Worm (Caenorhabditis elegans): Measurements from ENCODE around the gene fbxa-54.

DNA sequence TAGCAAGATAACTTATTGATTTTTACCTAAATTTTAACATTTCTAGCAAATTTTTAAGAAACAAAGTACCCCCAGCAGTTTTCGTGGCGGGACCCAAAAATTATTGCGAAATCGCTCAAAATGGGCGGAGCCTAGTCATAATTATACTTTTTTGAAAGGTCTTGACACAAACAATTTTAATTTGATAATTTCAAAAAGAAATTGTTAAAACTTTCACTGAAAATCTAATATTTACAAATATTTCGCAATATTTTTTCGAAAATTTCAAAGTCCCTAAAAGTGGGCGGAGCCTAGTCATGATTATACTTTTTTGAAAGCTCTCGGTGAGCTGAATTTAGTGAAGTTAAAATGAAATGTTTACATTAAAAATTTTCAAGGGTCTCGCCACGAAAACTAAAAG lies 48.3 kb downstream of the fbxa-54 start:
- TF ChIP-seq unc-86 (tag; optimal IDR thresholded peaks at IDR 0.05) (no peak), ref-2 (tag; optimal IDR thresholded peaks at IDR 0.05) (no peak), nfya-1 (tag; optimal IDR thresholded peaks at IDR 0.05) (no peak), rnt-1 (tag; optimal IDR thresholded peaks at IDR 0.05) (no peak), ttx-3 (tag; optimal IDR thresholded peaks at IDR 0.05) (no peak), lim-6 (tag; optimal IDR thresholded peaks at IDR 0.05) (no peak), ceh-34 (tag; optimal IDR thresholded peaks at IDR 0.05) (no peak), ama-1 (optimal IDR thresholded peaks at IDR 0.05) (no peak), ets-4 (tag; optimal IDR thresholded peaks at IDR 0.05) (no peak), C38D4.7 (GFP tag; optimal IDR thresholded peaks at IDR 0.05) (no peak), pqm-1 (tag; optimal IDR thresholded peaks at IDR 0.05) (no peak), lin-11 (tag; optimal IDR thresholded peaks at IDR 0.05) (no peak), ceh-22 (tag; optimal IDR thresholded peaks at IDR 0.05) (no peak)
